Fruit fly (Drosophila melanogaster) whole organism, embryonic: ENCODE results near the gene Nep2.

Source experiments
- Aef1 ChIP-seq: fragments of 200-800 bp; sonication (Bioruptor generic); IDR thresholded peaks from 3 replicates; pipeline ENCODE4 v1.3.6; 2022; ENCODE audit warnings: missing biosample characterization, missing genetic modification characterization
- CG10321 ChIP-seq: fragments of 200-800 bp; sonication (Bioruptor generic); IDR thresholded peaks from 2 replicates; pipeline ENCODE4 v1.3.6; 2022; ENCODE audit warnings: missing biosample characterization, missing genetic modification characterization
- CG11085 ChIP-seq: fragments of 200-800 bp; sonication (Bioruptor generic); IDR thresholded peaks from 2 replicates; pipeline ENCODE4 v1.3.6; 2022; ENCODE audit warnings: missing biosample characterization, missing genetic modification characterization
- CG11247 ChIP-seq: fragments of 200-800 bp; sonication (Bioruptor generic); IDR thresholded peaks from 2 replicates; pipeline ENCODE4 v1.3.6; 2022; ENCODE audit warnings: missing biosample characterization, missing genetic modification characterization
- CG12391 ChIP-seq: fragments of 200-800 bp; sonication (Bioruptor generic); optimal IDR thresholded peaks from 3 replicates; lab custom pipeline; 2018; ENCODE audit warnings: missing biosample characterization, mild to moderate bottlenecking, missing genetic modification characterization, moderate library complexity
- CG12659 ChIP-seq: fragments of 200-800 bp; sonication (Bioruptor generic); optimal IDR thresholded peaks from 3 replicates; lab custom pipeline; 2017; ENCODE audit warnings: mild to moderate bottlenecking, missing biosample characterization, missing genetic modification reagents, missing genetic modification characterization
- CG14965 ChIP-seq: fragments of 200-800 bp; sonication (Bioruptor generic); optimal IDR thresholded peaks from 2 replicates; lab custom pipeline; 2016; ENCODE audit warnings: missing biosample characterization, missing genetic modification characterization, borderline replicate concordance
- CG15514 ChIP-seq: fragments of 200-800 bp; sonication (Bioruptor generic); optimal IDR thresholded peaks from 3 replicates; lab custom pipeline; 2017; ENCODE audit warnings: missing biosample characterization, missing genetic modification characterization, mild to moderate bottlenecking, moderate library complexity, missing genetic modification reagents
- CG17186 ChIP-seq: fragments of 200-800 bp; sonication (Bioruptor generic); optimal IDR thresholded peaks from 3 replicates; lab custom pipeline; 2017; ENCODE audit warnings: missing biosample characterization, missing genetic modification reagents, missing genetic modification characterization
- CG17912 ChIP-seq: fragments of 200-800 bp; sonication (Bioruptor generic); optimal IDR thresholded peaks from 2 replicates; lab custom pipeline; 2018; ENCODE audit warnings: missing biosample characterization, mild to moderate bottlenecking, missing genetic modification characterization
- CG18262 ChIP-seq: fragments of 200-800 bp; optimal IDR thresholded peaks from 3 replicates; lab custom pipeline; 2019; ENCODE audit warnings: missing biosample characterization, mild to moderate bottlenecking, missing genetic modification characterization, moderate library complexity
- CG18599 ChIP-seq: fragments of 200-800 bp; sonication (Bioruptor generic); optimal IDR thresholded peaks from 3 replicates; lab custom pipeline; 2017; ENCODE audit warnings: missing biosample characterization, missing genetic modification characterization, mild to moderate bottlenecking, moderate library complexity, missing genetic modification reagents
- CG2129 ChIP-seq: fragments of 200-800 bp; sonication (Bioruptor generic); IDR thresholded peaks from 2 replicates; pipeline ENCODE4 v1.3.6; 2022; ENCODE audit warnings: missing biosample characterization, missing genetic modification characterization; ENCODE audit not compliant: partially characterized antibody
- CG30403 ChIP-seq: fragments of 200-800 bp; sonication (Bioruptor generic); optimal IDR thresholded peaks from 3 replicates; lab custom pipeline; 2016; ENCODE audit warnings: missing biosample characterization, missing genetic modification characterization
- CG31388 ChIP-seq: fragments of 200-800 bp; sonication (Bioruptor generic); optimal IDR thresholded peaks from 2 replicates; lab custom pipeline; 2016; ENCODE audit warnings: missing biosample characterization, missing genetic modification characterization
- CG31441 ChIP-seq: fragments of 200-800 bp; sonication (Bioruptor generic); IDR thresholded peaks from 2 replicates; pipeline ENCODE4 v1.3.6; 2022; ENCODE audit warnings: missing biosample characterization, missing genetic modification characterization
- CG34224 ChIP-seq: fragments of 200-800 bp; sonication (Bioruptor generic); IDR thresholded peaks from 3 replicates; pipeline ENCODE4 v1.3.6; 2022; ENCODE audit warnings: missing biosample characterization, missing genetic modification characterization; ENCODE audit not compliant: partially characterized antibody
- CG43689 ChIP-seq: fragments of 200-800 bp; sonication (Bioruptor generic); IDR thresholded peaks from 2 replicates; pipeline ENCODE4 v1.3.6; 2022; ENCODE audit warnings: missing biosample characterization, missing genetic modification characterization
- CG5180 ChIP-seq: fragments of 200-800 bp; sonication (Bioruptor generic); optimal IDR thresholded peaks from 3 replicates; lab custom pipeline; 2017; ENCODE audit warnings: missing biosample characterization, missing genetic modification characterization, mild to moderate bottlenecking, moderate library complexity, missing genetic modification reagents
- CG7357 ChIP-seq: fragments of 200-800 bp; sonication (Bioruptor generic); IDR thresholded peaks from 3 replicates; pipeline ENCODE4 v1.3.6; 2022; ENCODE audit warnings: missing biosample characterization, missing genetic modification characterization
- CG7928 ChIP-seq: fragments of 200-800 bp; sonication (Bioruptor generic); optimal IDR thresholded peaks from 2 replicates; lab custom pipeline; 2017; ENCODE audit warnings: missing biosample characterization, mild to moderate bottlenecking, missing genetic modification characterization
- CG7987 ChIP-seq: fragments of 200-800 bp; sonication (Bioruptor generic); optimal IDR thresholded peaks from 2 replicates; lab custom pipeline; 2018; ENCODE audit warnings: missing biosample characterization, mild to moderate bottlenecking, missing genetic modification characterization, moderate library complexity
- CG8765 ChIP-seq: fragments of 200-800 bp; sonication (Bioruptor generic); IDR thresholded peaks from 2 replicates; pipeline ENCODE4 v1.3.6; 2022; ENCODE audit warnings: missing biosample characterization, missing genetic modification characterization
- CoRest ChIP-seq: fragments of 200-800 bp; sonication (Bioruptor generic); optimal IDR thresholded peaks from 3 replicates; lab custom pipeline; 2018; ENCODE audit warnings: missing biosample characterization, mild to moderate bottlenecking, missing genetic modification characterization, moderate library complexity
- CrebB ChIP-seq: fragments of 200-800 bp; sonication (Bioruptor generic); optimal IDR thresholded peaks from 3 replicates; lab custom pipeline; 2018; ENCODE audit warnings: missing biosample characterization, mild to moderate bottlenecking, missing genetic modification characterization
- Dip3 ChIP-seq: fragments of 200-800 bp; sonication (Bioruptor generic); optimal IDR thresholded peaks from 3 replicates; lab custom pipeline; 2016; ENCODE audit warnings: missing biosample characterization, missing genetic modification characterization
- Ets97D ChIP-seq: fragments of 200-800 bp; sonication (Bioruptor generic); optimal IDR thresholded peaks from 3 replicates; lab custom pipeline; 2016; ENCODE audit warnings: missing biosample characterization, missing genetic modification characterization
- HLH3B ChIP-seq: fragments of 200-800 bp; sonication (Bioruptor generic); IDR thresholded peaks from 2 replicates; pipeline ENCODE4 v1.3.6; 2022; ENCODE audit warnings: missing biosample characterization, missing genetic modification characterization
- HLH54F ChIP-seq: fragments of 200-800 bp; sonication (Bioruptor generic); optimal IDR thresholded peaks from 3 replicates; lab custom pipeline; 2016; ENCODE audit warnings: missing biosample characterization, missing genetic modification characterization
- Mrtf ChIP-seq: fragments of 200-800 bp; sonication (Bioruptor generic); IDR thresholded peaks from 3 replicates; pipeline ENCODE4 v1.3.6; 2022; ENCODE audit warnings: missing biosample characterization, missing genetic modification characterization
- Nf-YA ChIP-seq: fragments of 200-800 bp; sonication (Bioruptor generic); IDR thresholded peaks from 2 replicates; pipeline ENCODE4 v1.3.6; 2022; ENCODE audit warnings: missing biosample characterization, missing genetic modification characterization
- Opbp ChIP-seq: fragments of 200-800 bp; sonication (Bioruptor generic); IDR thresholded peaks from 3 replicates; pipeline ENCODE4 v1.3.6; 2022; ENCODE audit warnings: missing biosample characterization, missing genetic modification characterization; ENCODE audit not compliant: partially characterized antibody
- Ptx1 ChIP-seq: fragments of 200-800 bp; sonication (Bioruptor generic); IDR thresholded peaks from 2 replicates; pipeline ENCODE4 v1.3.6; 2022; ENCODE audit warnings: missing biosample characterization, missing genetic modification characterization
- Scr ChIP-seq: fragments of 200-800 bp; sonication (Bioruptor generic); IDR thresholded peaks from 2 replicates; pipeline ENCODE4 v1.3.6; 2022; ENCODE audit warnings: missing biosample characterization, missing genetic modification characterization; ENCODE audit not compliant: partially characterized antibody
- ac ChIP-seq: fragments of 200-800 bp; sonication (Bioruptor generic); optimal IDR thresholded peaks from 3 replicates; lab custom pipeline; 2017; ENCODE audit warnings: missing biosample characterization, mild to moderate bottlenecking, missing genetic modification characterization
- ato ChIP-seq: fragments of 200-800 bp; sonication (Bioruptor generic); IDR thresholded peaks from 2 replicates; pipeline ENCODE4 v1.3.6; 2022; ENCODE audit warnings: missing biosample characterization, missing genetic modification characterization; ENCODE audit not compliant: partially characterized antibody
- bbx ChIP-seq: fragments of 200-800 bp; sonication (Bioruptor generic); IDR thresholded peaks from 2 replicates; pipeline ENCODE4 v1.3.6; 2022; ENCODE audit warnings: missing biosample characterization, missing genetic modification characterization; ENCODE audit not compliant: partially characterized antibody
- danr ChIP-seq: fragments of 200-800 bp; sonication (Bioruptor generic); IDR thresholded peaks from 2 replicates; pipeline ENCODE4 v1.3.6; 2022; ENCODE audit warnings: missing biosample characterization, missing genetic modification characterization
- dpn ChIP-seq, 2 experiments: fragments of 200-800 bp; sonication (Bioruptor generic); optimal IDR thresholded peaks; 3 replicates each; lab custom pipeline; 2016; ENCODE audit warnings: missing biosample characterization in 2 of 2, missing genetic modification characterization in 2 of 2
- ewg ChIP-seq: fragments of 200-800 bp; sonication (Bioruptor generic); optimal IDR thresholded peaks from 3 replicates; lab custom pipeline; 2017; ENCODE audit warnings: mild to moderate bottlenecking, missing biosample characterization, missing genetic modification reagents, missing genetic modification characterization
- grn ChIP-seq: fragments of 200-800 bp; sonication (Bioruptor generic); optimal IDR thresholded peaks from 3 replicates; lab custom pipeline; 2017; ENCODE audit warnings: missing biosample characterization, missing genetic modification characterization
- nmo ChIP-seq: fragments of 200-800 bp; sonication (Bioruptor generic); optimal IDR thresholded peaks from 2 replicates; lab custom pipeline; 2018; ENCODE audit warnings: missing biosample characterization, mild to moderate bottlenecking, missing genetic modification characterization, moderate library complexity
- onecut ChIP-seq: fragments of 200-800 bp; sonication (Bioruptor generic); IDR thresholded peaks from 2 replicates; pipeline ENCODE4 v1.3.6; 2022; ENCODE audit warnings: missing biosample characterization, missing genetic modification characterization
- otp ChIP-seq: fragments of 200-800 bp; sonication (Bioruptor generic); IDR thresholded peaks from 3 replicates; pipeline ENCODE4, ENCODE4 v1.3.6; 2022; ENCODE audit warnings: missing biosample characterization, missing genetic modification characterization
- pan ChIP-seq, 4 experiments: fragments of >200 bp in 3 of 4; fragments of 200-800 bp in 1 of 4; sonication (Bioruptor generic) in 1 of 4; optimal IDR thresholded peaks in 3 of 4; IDR thresholded peaks in 1 of 4; 2 replicates each; pipeline versions ENCODE4 v1.3.6 to Lab custom; 2017 to 2022; ENCODE audit warnings: missing biosample characterization in 2 of 4, missing genetic modification characterization in 2 of 4, mixed read lengths in 1 of 4
- slp2 ChIP-seq: fragments of 200-800 bp; sonication (Bioruptor generic); optimal IDR thresholded peaks from 2 replicates; lab custom pipeline; 2016; ENCODE audit warnings: missing biosample characterization, missing genetic modification characterization
- unc-4 ChIP-seq: fragments of 200-800 bp; sonication (Bioruptor generic); IDR thresholded peaks from 2 replicates; pipeline ENCODE4 v1.3.6; 2022; ENCODE audit warnings: missing biosample characterization, missing genetic modification characterization; ENCODE audit not compliant: partially characterized antibody
- vnd ChIP-seq: fragments of 200-800 bp; sonication (Bioruptor generic); IDR thresholded peaks from 3 replicates; pipeline ENCODE4 v1.3.6; 2022; ENCODE audit warnings: missing biosample characterization, missing genetic modification characterization; ENCODE audit not compliant: partially characterized antibody
- wdn ChIP-seq: fragments of 200-800 bp; sonication (Bioruptor generic); IDR thresholded peaks from 2 replicates; pipeline ENCODE4 v1.3.6; 2022; ENCODE audit warnings: missing biosample characterization, missing genetic modification characterization

Gene Nep2

dm6 chr3R:4713775-4714360, 17.8 kb downstream of the Nep2 start, which contains the start of gene eIF3f1:
TSS of gene eIF3f1 (minus strand) at chr3R:4714182.
- TF ChIP-seq CG12391 (tag; lab: Kevin White, UChicago) (no peak), Nf-YA (GFP tag; lab: Robert Waterston, UW) (no peak), CG31441 (no peak), nmo (GFP tag; lab: Kevin White, UChicago) (peak; percentile 29), HLH3B (GFP tag; lab: Robert Waterston, UW) (no peak), dpn (GFP tag; optimal IDR thresholded peaks at IDR 0.05; lab: Kevin White, UChicago) (peak; percentile 2 to 20), CoRest (no peak), CG7928 (GFP tag; lab: Kevin White, UChicago) (peak; percentile 83), CG14965 (GFP tag; lab: Kevin White, UChicago) (no peak), CG11247 (GFP tag; lab: Robert Waterston, UW) (0 out of 2 replicates have a peak, but pooled peaks have one; percentile 14), CG17186 (GFP tag; lab: Kevin White, UChicago) (peak; percentile 87), CG7987 (GFP tag; lab: Kevin White, UChicago) (peak; percentile 2), Dip3 (GFP tag; lab: Kevin White, UChicago) (peak; percentile 5), CG10321 (GFP tag; lab: Robert Waterston, UW) (no peak), Ets97D (GFP tag; lab: Kevin White, UChicago) (peak; percentile 80), Ptx1 (GFP tag; lab: Robert Waterston, UW) (no peak), CG18262 (tag; lab: Kevin White, UChicago) (peak; percentile 12), pan (optimal IDR thresholded peaks at IDR 0.05; lab: Kevin White, UChicago) (no peak), pan (GFP tag; optimal IDR thresholded peaks at IDR 0.05 in 1 of 2, IDR thresholded peaks at IDR 0.05 in 1 of 2) (no peak), unc-4 (GFP tag; lab: Robert Waterston, UW) (peak; percentile 98), Mrtf (GFP tag; lab: Robert Waterston, UW) (no peak), CG11085 (GFP tag; lab: Robert Waterston, UW) (no peak), CG2129 (GFP tag; lab: Robert Waterston, UW) (peak; percentile 94), danr (GFP tag; lab: Robert Waterston, UW) (no peak), onecut (GFP tag; lab: Robert Waterston, UW) (0 out of 2 replicates have a peak, but pooled peaks have one; percentile 15), CG8765 (no peak), Opbp (GFP tag; lab: Robert Waterston, UW) (peak; percentile 99), bbx (peak; percentile 99), CG43689 (GFP tag; lab: Robert Waterston, UW) (no peak), wdn (no peak), ac (GFP tag; lab: Kevin White, UChicago) (no peak), slp2 (no peak), Aef1 (GFP tag; lab: Robert Waterston, UW) (no peak), CG31388 (GFP tag; lab: Kevin White, UChicago) (no peak), CG12659 (GFP tag; lab: Kevin White, UChicago) (peak; percentile 52), CG15514 (GFP tag; lab: Kevin White, UChicago) (peak; percentile 84), Scr (GFP tag; lab: Robert Waterston, UW) (peak; percentile 97), CG7357 (GFP tag; lab: Robert Waterston, UW) (no peak), otp (no peak), HLH54F (GFP tag; lab: Kevin White, UChicago) (peak; percentile 2), grn (no peak), vnd (GFP tag; lab: Robert Waterston, UW) (peak; percentile 99), CG18599 (no peak), CG34224 (GFP tag; lab: Robert Waterston, UW) (peak; percentile 99), CG30403 (GFP tag; lab: Kevin White, UChicago) (peak; percentile 3), ato (peak; percentile 99), CrebB (tag; lab: Kevin White, UChicago) (peak; percentile 2), CG17912 (no peak), CG5180 (GFP tag; lab: Kevin White, UChicago) (no peak), ewg (GFP tag; lab: Kevin White, UChicago) (no peak)
